Worm (Caenorhabditis elegans): ENCODE results near the gene F14D2.5.

ce11 chrII:3340251-3340650, at the start of gene F14D2.5:
- no peak for TF ChIP-seq him-1 (tag; optimal IDR thresholded peaks at IDR 0.05)
- no peak for TF ChIP-seq dao-5 (tag; optimal IDR thresholded peaks at IDR 0.05)
- TF ChIP-seq W03F9.2 (tag; optimal IDR thresholded peaks at IDR 0.05), result no peak

Data from whole organism, L4/young adult.